Worm (Caenorhabditis elegans) whole organism, L4 larva: Measurements from ENCODE around the gene F53G2.13.

Source experiments
- F44E2.7 ChIP-seq: fragments of 200-800 bp; sonication (Bioruptor generic); IDR thresholded peaks from 2 replicates; pipeline ENCODE4 v2.1.2; 2022; ENCODE audit warnings: missing genetic modification characterization, missing compliant biosample characterization
- egl-27 ChIP-seq: sonication (generic microtip); optimal IDR thresholded peaks from 3 replicates; lab custom pipeline; 2017; ENCODE audit warnings: missing biosample characterization, missing genetic modification reagents, missing genetic modification characterization
- lin-38 ChIP-seq: fragments of 200-800 bp; sonication (Bioruptor generic); IDR thresholded peaks from 2 replicates; pipeline ENCODE4 v1.3.6; 2022; ENCODE audit warnings: missing genetic modification reagents, missing genetic modification characterization, missing compliant biosample characterization
- nhr-237 ChIP-seq: sonication (generic microtip); optimal IDR thresholded peaks from 2 replicates; lab custom pipeline; 2017; ENCODE audit warnings: missing biosample characterization, missing genetic modification characterization
- nhr-77 ChIP-seq: fragments of 150-350 bp; optimal IDR thresholded peaks from 2 replicates; lab custom pipeline; 2014; ENCODE audit warnings: missing biosample characterization, missing genetic modification characterization

ce11 chrII:2483507-2483906 lies at the start of gene F53G2.13:
- TF ChIP-seq lin-38 (GFP tag; lab: Robert Waterston, UW) (no peak), nhr-237 (tag; lab: Kevin White, UChicago) (no peak), F44E2.7 (GFP tag; lab: Robert Waterston, UW) (no peak), egl-27 (no peak), nhr-77 (no peak)
